Worm (Caenorhabditis elegans): ENCODE results near the gene oxy-4.

DNA sequence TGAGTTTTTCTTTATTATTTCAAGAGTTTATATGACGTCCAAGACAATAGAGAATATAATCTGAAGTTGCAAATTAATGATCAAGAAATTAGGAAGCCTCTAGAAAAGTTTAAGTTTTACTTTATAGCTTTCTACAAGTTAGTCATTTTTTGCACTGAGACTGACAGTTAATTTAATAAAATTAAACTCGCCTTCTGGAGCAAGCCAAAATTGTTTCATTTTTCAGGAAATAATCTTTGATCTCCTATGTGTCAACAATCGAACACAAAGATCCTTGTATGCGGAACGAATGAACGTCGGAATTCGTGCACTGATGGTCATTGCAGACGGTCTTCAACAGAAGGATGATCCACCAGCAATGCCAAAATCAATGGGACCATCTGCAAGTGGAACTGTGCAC is 46.2 kb downstream of the oxy-4 start:
- no peak for TF ChIP-seq pha-4 (tag; optimal IDR thresholded peaks at IDR 0.05)
- TF ChIP-seq fkh-10 (GFP tag; optimal IDR thresholded peaks at IDR 0.05) = no peak
- no peak for TF ChIP-seq nhr-25 (tag; optimal IDR thresholded peaks at IDR 0.05)
- TF ChIP-seq nhr-237 (tag; optimal IDR thresholded peaks at IDR 0.05) = no peak
- no peak for TF ChIP-seq mdl-1 (tag; optimal IDR thresholded peaks at IDR 0.05)
- TF ChIP-seq ceh-9 (tag; optimal IDR thresholded peaks at IDR 0.05) = no peak
- TF ChIP-seq nhr-77 (tag; optimal IDR thresholded peaks at IDR 0.05) = no peak
- TF ChIP-seq zag-1 (tag; optimal IDR thresholded peaks at IDR 0.05) = no peak
- TF ChIP-seq ceh-82 (tag; optimal IDR thresholded peaks at IDR 0.05) = no peak
- no peak for TF ChIP-seq skn-1 (tag; optimal IDR thresholded peaks at IDR 0.05)
- TF ChIP-seq ama-1 (optimal IDR thresholded peaks at IDR 0.05) = no peak
